Fruit fly (Drosophila melanogaster): ENCODE measurements around the gene Cpr30F.
A peak's percentile ranks its signal among the peaks of the same experiment; 100 is the strongest.

Gene Cpr30F

dm6 chr2L:9894871-9895364 lies 38.0 kb downstream of the Cpr30F start, which contains the start of gene Bka (continued):
- TF ChIP-seq fkh (GFP tag; optimal IDR thresholded peaks at IDR 0.05): peak; percentile 52
- no peak for TF ChIP-seq CG11294 (GFP tag; IDR thresholded peaks at IDR 0.05)
- TF ChIP-seq lz (GFP tag; optimal IDR thresholded peaks at IDR 0.05): peak; percentile 38
- peak in 1 of 2 experiments; percentile 58 for TF ChIP-seq ss (GFP tag; optimal IDR thresholded peaks at IDR 0.05)
- peak; percentile 65 for TF ChIP-seq esn (GFP tag; optimal IDR thresholded peaks at IDR 0.05)
- TF ChIP-seq Hr38 (GFP tag; optimal IDR thresholded peaks at IDR 0.05): no peak
- no peak for TF ChIP-seq CG10631 (GFP tag; optimal IDR thresholded peaks at IDR 0.05)
- no peak for TF ChIP-seq CG3919 (GFP tag; optimal IDR thresholded peaks at IDR 0.05)
- TF ChIP-seq Eip93F (GFP tag; optimal IDR thresholded peaks at IDR 0.05): peak; percentile 23
- TF ChIP-seq Sox15 (GFP tag; optimal IDR thresholded peaks at IDR 0.05): no peak
- TF ChIP-seq Eip75B (GFP tag; optimal IDR thresholded peaks at IDR 0.05): peak; percentile 38

- TF ChIP-seq eg (GFP tag; IDR thresholded peaks at IDR 0.05): no peak
- TF ChIP-seq lz (GFP tag; optimal IDR thresholded peaks at IDR 0.05): no peak
- TF ChIP-seq CG9139 (GFP tag; optimal IDR thresholded peaks at IDR 0.05): no peak
- no peak for TF ChIP-seq fd59A (GFP tag; optimal IDR thresholded peaks at IDR 0.05)
- no peak for TF ChIP-seq dac (GFP tag; optimal IDR thresholded peaks at IDR 0.05)
- TF ChIP-seq Met (GFP tag; optimal IDR thresholded peaks at IDR 0.05): no peak
- no peak for TF ChIP-seq CG16779 (tag; optimal IDR thresholded peaks at IDR 0.05)
- no peak for TF ChIP-seq fd85E (GFP tag; optimal IDR thresholded peaks at IDR 0.05)
These were observed 38.8 kb downstream of the Cpr30F start for dm6 chr2L:9894193-9894592.

- TF ChIP-seq fkh (GFP tag; optimal IDR thresholded peaks at IDR 0.05) (peak; percentile 49), dac (GFP tag; optimal IDR thresholded peaks at IDR 0.05) (no peak)
These were observed 39.8 kb downstream of the Cpr30F start, which contains the start of gene mtDNA-helicase for dm6 chr2L:9893183-9893582. TSS of gene mtDNA-helicase (minus strand) at chr2L:9893446.

- TF ChIP-seq Ets21C (GFP tag; optimal IDR thresholded peaks at IDR 0.05): no peak
- no peak for TF ChIP-seq ss (GFP tag; optimal IDR thresholded peaks at IDR 0.05)
- TF ChIP-seq fd59A (GFP tag; optimal IDR thresholded peaks at IDR 0.05): no peak
- no peak for TF ChIP-seq CG16779 (tag; optimal IDR thresholded peaks at IDR 0.05)
- TF ChIP-seq achi (GFP tag; optimal IDR thresholded peaks at IDR 0.05): no peak
- peak; percentile 57 for TF ChIP-seq fkh (GFP tag; optimal IDR thresholded peaks at IDR 0.05)
- TF ChIP-seq dsx (GFP tag; optimal IDR thresholded peaks at IDR 0.05; ENCODE audit: poor library complexity, severe bottlenecking): no peak
- no peak for TF ChIP-seq Lpt (GFP tag; optimal IDR thresholded peaks at IDR 0.05)
- no peak for TF ChIP-seq acj6 (GFP tag; optimal IDR thresholded peaks at IDR 0.05)
- no peak for TF ChIP-seq lz (GFP tag; optimal IDR thresholded peaks at IDR 0.05)
- TF ChIP-seq CG4318 (GFP tag; optimal IDR thresholded peaks at IDR 0.05): no peak
- TF ChIP-seq CG8632 (GFP tag; optimal IDR thresholded peaks at IDR 0.05): no peak
- no peak for TF ChIP-seq Gug (GFP tag; IDR thresholded peaks at IDR 0.05)
- no peak for TF ChIP-seq CG31627 (GFP tag; optimal IDR thresholded peaks at IDR 0.05)
- no peak for TF ChIP-seq CG34406 (GFP tag; optimal IDR thresholded peaks at IDR 0.05)
- no peak for TF ChIP-seq CG8319 (GFP tag; optimal IDR thresholded peaks at IDR 0.05)
- TF ChIP-seq esn (GFP tag; optimal IDR thresholded peaks at IDR 0.05): peak; percentile 27
- no peak for TF ChIP-seq salr (GFP tag; optimal IDR thresholded peaks at IDR 0.05)
These were observed 42.4 kb downstream of the Cpr30F start, which contains the start of the genes CG34183 and CG4537 for dm6 chr2L:9890576-9890975. TSS of gene CG34183 (minus strand) at chr2L:9890772. TSS of gene CG4537 (plus strand) at chr2L:9890885.

- TF ChIP-seq fkh (GFP tag; optimal IDR thresholded peaks at IDR 0.05): peak; percentile 34
- no peak for TF ChIP-seq pdm3 (GFP tag; optimal IDR thresholded peaks at IDR 0.05)
- TF ChIP-seq acj6 (GFP tag; optimal IDR thresholded peaks at IDR 0.05): no peak
- no peak for TF ChIP-seq CG7368 (GFP tag; optimal IDR thresholded peaks at IDR 0.05)
- peak; percentile 13 for TF ChIP-seq CG6854 (GFP tag; optimal IDR thresholded peaks at IDR 0.05)
- no peak for TF ChIP-seq Hr38 (GFP tag; optimal IDR thresholded peaks at IDR 0.05)
- TF ChIP-seq Ets21C (GFP tag; optimal IDR thresholded peaks at IDR 0.05): no peak
- peak; percentile 68 for TF ChIP-seq CG1621 (tag; optimal IDR thresholded peaks at IDR 0.05)
- TF ChIP-seq achi (GFP tag; optimal IDR thresholded peaks at IDR 0.05): no peak
- no peak for TF ChIP-seq esn (GFP tag; optimal IDR thresholded peaks at IDR 0.05)
- no peak for TF ChIP-seq CG3032 (tag; optimal IDR thresholded peaks at IDR 0.05)
- TF ChIP-seq dsx (GFP tag; optimal IDR thresholded peaks at IDR 0.05; ENCODE audit: poor library complexity, severe bottlenecking): no peak
- TF ChIP-seq CG6276 (GFP tag; optimal IDR thresholded peaks at IDR 0.05): no peak
- TF ChIP-seq spab (GFP tag; optimal IDR thresholded peaks at IDR 0.05): no peak
These were observed 45.1 kb downstream of the Cpr30F start, which contains the start of gene Fkbp59 for dm6 chr2L:9887856-9888269. TSS of gene Fkbp59 (plus strand) at chr2L:9888005.

Data from whole organism, prepupa.